Fruit fly (Drosophila melanogaster) S2 (cell line): ENCODE results near the gene CG32720.

Experiments used
- CG8478 ChIP-seq: fragments of >200 bp; optimal IDR thresholded peaks from 2 replicates; lab custom pipeline; 2018
- CTCF ChIP-seq, 2 experiments: fragments of >200 bp; optimal IDR thresholded peaks; 2 replicates each; lab custom pipeline; 2018

- no peak for TF ChIP-seq CG8478 (lab: Kevin White, UChicago)
- no peak for TF ChIP-seq CTCF (optimal IDR thresholded peaks at IDR 0.05; lab: Kevin White, UChicago)
These were observed 34.4 kb upstream of the CG32720 start for dm6 chrX:7571200-7571599.
